Worm (Caenorhabditis elegans): ENCODE data around the gene C17B7.8.

DNA sequence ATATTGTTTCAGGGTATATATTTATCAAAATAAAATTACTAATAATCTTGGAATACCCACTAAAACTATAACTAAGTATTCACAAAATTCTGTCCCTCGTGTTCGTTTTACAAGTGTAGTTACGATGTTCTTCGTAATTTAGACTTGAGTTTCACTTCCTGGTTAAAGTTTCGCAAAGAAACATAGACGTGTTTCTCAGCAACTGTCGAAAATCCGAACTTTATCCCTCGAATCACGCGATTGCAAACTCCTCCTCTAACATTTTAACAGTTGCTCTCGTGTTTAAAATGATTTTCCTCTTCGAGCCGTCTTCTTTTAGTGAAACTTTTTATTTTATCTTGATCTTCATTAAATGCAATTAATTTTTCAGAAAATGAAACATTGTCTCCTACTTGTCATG, 44.1 kb downstream of the C17B7.8 start, which contains the start of gene T28A11.2:
- no peak for TF ChIP-seq elt-1 (tag; optimal IDR thresholded peaks at IDR 0.05; ENCODE audit: borderline replicate concordance, insufficient read depth)
- TF ChIP-seq nhr-237 (tag; optimal IDR thresholded peaks at IDR 0.05), result no peak
- no peak for TF ChIP-seq nhr-12 (tag; optimal IDR thresholded peaks at IDR 0.05)
- no peak for TF ChIP-seq ces-1 (GFP tag; optimal IDR thresholded peaks at IDR 0.05)
- no peak for TF ChIP-seq elt-3 (tag; optimal IDR thresholded peaks at IDR 0.05)
- no peak for TF ChIP-seq nhr-76 (tag; optimal IDR thresholded peaks at IDR 0.05)
- TF ChIP-seq pha-4 (tag; optimal IDR thresholded peaks at IDR 0.05), result no peak
- TF ChIP-seq nhr-28 (tag; optimal IDR thresholded peaks at IDR 0.05), result no peak
- no peak for TF ChIP-seq unc-62 (GFP tag; optimal IDR thresholded peaks at IDR 0.05)
- TF ChIP-seq mab-5 (tag; optimal IDR thresholded peaks at IDR 0.05), result no peak
- TF ChIP-seq mep-1 (tag; optimal IDR thresholded peaks at IDR 0.05), result no peak
- TF ChIP-seq ztf-11 (tag; optimal IDR thresholded peaks at IDR 0.05), result no peak
- TF ChIP-seq unc-120 (tag; optimal IDR thresholded peaks at IDR 0.05; ENCODE audit: poor library complexity, severe bottlenecking), result no peak

All from whole organism, mixed stage, embryonic.